Worm (Caenorhabditis elegans) whole organism, L1 larva: Measurements from ENCODE around the gene pat-12.

Experiments
- C16A3.4 ChIP-seq: fragments of 150-350 bp; optimal IDR thresholded peaks from 2 replicates; lab custom pipeline; 2014; ENCODE audit warnings: missing biosample characterization, missing genetic modification characterization
- aha-1 ChIP-seq: fragments of 150-350 bp; optimal IDR thresholded peaks from 2 replicates; lab custom pipeline; 2014; ENCODE audit warnings: missing biosample characterization, missing genetic modification characterization
- aly-2 ChIP-seq: fragments of 150-350 bp; optimal IDR thresholded peaks from 2 replicates; lab custom pipeline; 2014; ENCODE audit warnings: missing biosample characterization, missing genetic modification characterization
- ama-1 ChIP-seq: fragments of 150-350 bp; optimal IDR thresholded peaks from 2 replicates; lab custom pipeline; 2014
- blmp-1 ChIP-seq: fragments of 150-350 bp; optimal IDR thresholded peaks from 2 replicates; lab custom pipeline; 2014; ENCODE audit warnings: missing biosample characterization, missing genetic modification characterization
- ceh-90 ChIP-seq: sonication (generic microtip); optimal IDR thresholded peaks from 2 replicates; lab custom pipeline; 2016; ENCODE audit warnings: missing genetic modification characterization, missing compliant biosample characterization
- ces-1 ChIP-seq: fragments of 150-350 bp; optimal IDR thresholded peaks from 2 replicates; lab custom pipeline; 2014; ENCODE audit warnings: missing biosample characterization, missing genetic modification reagents, missing genetic modification characterization
- dsc-1 ChIP-seq: sonication (generic microtip); optimal IDR thresholded peaks from 2 replicates; lab custom pipeline; 2016; ENCODE audit warnings: mild to moderate bottlenecking, missing genetic modification characterization, missing compliant biosample characterization
- efl-1 ChIP-seq, 4 experiments: fragments of 150-350 bp; optimal IDR thresholded peaks in 3 of 4; peaks in 1 of 4; 1 replicate in 1 of 4; 2 replicates in 3 of 4; lab custom pipeline; 2014; ENCODE audit warnings: missing biosample characterization in 2 of 4, missing genetic modification characterization in 2 of 4, missing genetic modification reagents in 2 of 4
- elt-2 ChIP-seq: sonication (generic microtip); optimal IDR thresholded peaks from 2 replicates; lab custom pipeline; 2016; ENCODE audit warnings: missing genetic modification characterization, mild to moderate bottlenecking, inconsistent platforms, missing compliant biosample characterization, missing genetic modification reagents
- elt-3 ChIP-seq, 6 experiments: fragments of 150-350 bp in 1 of 6; sonication (generic microtip); optimal IDR thresholded peaks; 2 replicates each; lab custom pipeline; 2017 to 2018; ENCODE audit warnings: missing biosample characterization in 6 of 6, missing genetic modification characterization in 6 of 6, inconsistent platforms in 1 of 6
- ets-5 ChIP-seq: fragments of 200-800 bp; sonication (Bioruptor generic); IDR thresholded peaks from 2 replicates; pipeline ENCODE4 v1.3.6; 2022; ENCODE audit warnings: missing genetic modification characterization, missing compliant biosample characterization
- fkh-10 ChIP-seq: sonication (generic microtip); optimal IDR thresholded peaks from 2 replicates; lab custom pipeline; 2017; ENCODE audit warnings: missing biosample characterization, missing genetic modification reagents, missing genetic modification characterization
- fkh-8 ChIP-seq: sonication (generic microtip); optimal IDR thresholded peaks from 2 replicates; lab custom pipeline; 2016; ENCODE audit warnings: mild to moderate bottlenecking, missing genetic modification characterization, missing compliant biosample characterization
- grh-1 ChIP-seq: fragments of 200-800 bp; sonication (Bioruptor generic); IDR thresholded peaks from 2 replicates; pipeline ENCODE4 v1.3.6; 2022; ENCODE audit warnings: missing genetic modification reagents, missing genetic modification characterization, missing compliant biosample characterization
- hlh-4 ChIP-seq: sonication (generic microtip); optimal IDR thresholded peaks from 2 replicates; lab custom pipeline; 2016; ENCODE audit warnings: mild to moderate bottlenecking, missing genetic modification characterization, missing compliant biosample characterization
- irx-1 ChIP-seq: sonication (generic microtip); optimal IDR thresholded peaks from 2 replicates; lab custom pipeline; 2016; ENCODE audit warnings: missing genetic modification characterization, missing compliant biosample characterization
- isw-1 ChIP-seq: fragments of 200-800 bp; sonication (Bioruptor generic); IDR thresholded peaks from 2 replicates; pipeline ENCODE4 v1.3.6; 2022; ENCODE audit warnings: missing genetic modification characterization, missing compliant biosample characterization
- jun-1 ChIP-seq: fragments of 150-350 bp; optimal IDR thresholded peaks from 2 replicates; lab custom pipeline; 2014; ENCODE audit warnings: missing biosample characterization, missing genetic modification reagents, missing genetic modification characterization
- lin-13 ChIP-seq: fragments of 150-350 bp; optimal IDR thresholded peaks from 2 replicates; lab custom pipeline; 2014; ENCODE audit warnings: missing biosample characterization, missing genetic modification reagents, missing genetic modification characterization
- lin-14 ChIP-seq: fragments of 200-800 bp; sonication (Bioruptor generic); optimal IDR thresholded peaks from 2 replicates; lab custom pipeline; 2018; ENCODE audit warnings: mild to moderate bottlenecking, missing genetic modification characterization, moderate library complexity, missing compliant biosample characterization
- lin-15B ChIP-seq: fragments of 150-350 bp; sonication (generic microtip); optimal IDR thresholded peaks from 3 replicates; lab custom pipeline; 2014; ENCODE audit warnings: missing biosample characterization, missing genetic modification characterization
- lin-35 ChIP-seq, 2 experiments: fragments of 150-350 bp; optimal IDR thresholded peaks; 2 replicates each; lab custom pipeline; 2014; ENCODE audit warnings: missing biosample characterization in 2 of 2, missing genetic modification characterization in 2 of 2, missing genetic modification reagents in 2 of 2
- lin-39 ChIP-seq: fragments of 150-350 bp; optimal IDR thresholded peaks from 2 replicates; lab custom pipeline; 2014; ENCODE audit warnings: missing biosample characterization, missing genetic modification reagents, missing genetic modification characterization
- lir-3 ChIP-seq: sonication (generic microtip); optimal IDR thresholded peaks from 2 replicates; lab custom pipeline; 2016; ENCODE audit warnings: mild to moderate bottlenecking, missing genetic modification characterization, moderate library complexity, missing compliant biosample characterization; ENCODE audit not compliant: poor library complexity
- lsy-2 ChIP-seq, 2 experiments: fragments of 150-350 bp; optimal IDR thresholded peaks; 2 replicates each; lab custom pipeline; 2014; ENCODE audit warnings: missing biosample characterization in 2 of 2, missing genetic modification characterization in 2 of 2
- mab-9 ChIP-seq: fragments of 200-800 bp; sonication (Bioruptor generic); IDR thresholded peaks from 2 replicates; pipeline ENCODE4 v1.3.6; 2022; ENCODE audit warnings: missing genetic modification reagents, missing genetic modification characterization, missing compliant biosample characterization
- mef-2 ChIP-seq: fragments of 150-350 bp; optimal IDR thresholded peaks from 2 replicates; lab custom pipeline; 2014; ENCODE audit warnings: missing biosample characterization, missing genetic modification characterization
- mep-1 ChIP-seq: fragments of 150-350 bp; optimal IDR thresholded peaks from 2 replicates; lab custom pipeline; 2014; ENCODE audit warnings: missing biosample characterization, missing genetic modification characterization
- nhr-11 ChIP-seq: fragments of 150-350 bp; optimal IDR thresholded peaks from 2 replicates; lab custom pipeline; 2014; ENCODE audit warnings: missing biosample characterization, missing genetic modification characterization
- nhr-12 ChIP-seq: sonication (generic microtip); optimal IDR thresholded peaks from 2 replicates; lab custom pipeline; 2017; ENCODE audit warnings: missing biosample characterization, missing genetic modification characterization
- nhr-19 ChIP-seq: fragments of 200-800 bp; sonication (Bioruptor generic); conservative IDR thresholded peaks from 2 replicates; pipeline ENCODE4 v1.3.6; 2022; ENCODE audit warnings: missing genetic modification characterization, missing compliant biosample characterization
- nhr-20 ChIP-seq: sonication (generic microtip); optimal IDR thresholded peaks from 2 replicates; lab custom pipeline; 2016; ENCODE audit warnings: mild to moderate bottlenecking, missing genetic modification characterization, missing compliant biosample characterization
- nhr-237 ChIP-seq: fragments of 150-350 bp; optimal IDR thresholded peaks from 2 replicates; lab custom pipeline; 2014; ENCODE audit warnings: missing biosample characterization, missing genetic modification characterization
- nhr-28 ChIP-seq: fragments of 150-350 bp; optimal IDR thresholded peaks from 2 replicates; lab custom pipeline; 2014; ENCODE audit warnings: missing biosample characterization, missing genetic modification characterization
- nhr-77 ChIP-seq: fragments of 150-350 bp; optimal IDR thresholded peaks from 2 replicates; lab custom pipeline; 2014; ENCODE audit warnings: missing biosample characterization, missing genetic modification characterization
- nhr-84 ChIP-seq: sonication (generic microtip); optimal IDR thresholded peaks from 2 replicates; lab custom pipeline; 2017; ENCODE audit warnings: missing biosample characterization, missing genetic modification characterization
- nhr-85 ChIP-seq: sonication (generic microtip); peaks from one replicate; lab custom pipeline; 2016; ENCODE audit warnings: missing genetic modification characterization, inconsistent platforms, missing compliant biosample characterization
- nhr-90 ChIP-seq: sonication (generic microtip); optimal IDR thresholded peaks from 2 replicates; lab custom pipeline; 2016; ENCODE audit warnings: mild to moderate bottlenecking, missing genetic modification characterization, missing compliant biosample characterization; ENCODE audit not compliant: poor library complexity
- skn-1 ChIP-seq: fragments of 150-350 bp; optimal IDR thresholded peaks from 2 replicates; lab custom pipeline; 2014; ENCODE audit warnings: missing biosample characterization, missing genetic modification characterization
- sox-4 ChIP-seq: sonication (generic microtip); optimal IDR thresholded peaks from 2 replicates; lab custom pipeline; 2016; ENCODE audit warnings: missing genetic modification characterization, missing compliant biosample characterization
- tbx-2 ChIP-seq: sonication (generic microtip); optimal IDR thresholded peaks from 2 replicates; lab custom pipeline; 2016; ENCODE audit warnings: missing genetic modification characterization, missing compliant biosample characterization
- tlp-1 ChIP-seq: fragments of 150-350 bp; optimal IDR thresholded peaks from 2 replicates; lab custom pipeline; 2014; ENCODE audit warnings: missing biosample characterization, missing genetic modification characterization
- unc-130 ChIP-seq: fragments of 150-350 bp; optimal IDR thresholded peaks from 2 replicates; lab custom pipeline; 2017; ENCODE audit warnings: missing biosample characterization, missing genetic modification characterization, inconsistent platforms
- unc-30 ChIP-seq: sonication (generic microtip); optimal IDR thresholded peaks from 2 replicates; lab custom pipeline; 2017; ENCODE audit warnings: missing biosample characterization, missing genetic modification characterization
- vab-15 ChIP-seq: sonication (generic microtip); optimal IDR thresholded peaks from 2 replicates; lab custom pipeline; 2017; ENCODE audit warnings: missing genotype, mild to moderate bottlenecking, missing genetic modification characterization, missing compliant biosample characterization
- xbp-1 ChIP-seq: sonication (generic microtip); optimal IDR thresholded peaks from 2 replicates; lab custom pipeline; 2016; ENCODE audit warnings: missing genetic modification characterization, missing compliant biosample characterization
- zag-1 ChIP-seq: fragments of 150-350 bp; optimal IDR thresholded peaks from 2 replicates; lab custom pipeline; 2014; ENCODE audit warnings: missing biosample characterization, missing genetic modification characterization
- zip-4 ChIP-seq: fragments of 200-800 bp; sonication (Bioruptor generic); optimal IDR thresholded peaks from 2 replicates; lab custom pipeline; 2018; ENCODE audit warnings: mild to moderate bottlenecking, missing genetic modification characterization, moderate library complexity, missing compliant biosample characterization
- ztf-11 ChIP-seq, 2 experiments: sonication (generic microtip); optimal IDR thresholded peaks; 2 replicates each; lab custom pipeline; 2016 to 2017; ENCODE audit warnings: missing genetic modification characterization in 2 of 2, missing biosample characterization in 1 of 2, missing compliant biosample characterization in 1 of 2
- ztf-4 ChIP-seq: fragments of 150-350 bp; optimal IDR thresholded peaks from 2 replicates; lab custom pipeline; 2014; ENCODE audit warnings: missing biosample characterization, missing genetic modification characterization

Gene pat-12

DNA sequence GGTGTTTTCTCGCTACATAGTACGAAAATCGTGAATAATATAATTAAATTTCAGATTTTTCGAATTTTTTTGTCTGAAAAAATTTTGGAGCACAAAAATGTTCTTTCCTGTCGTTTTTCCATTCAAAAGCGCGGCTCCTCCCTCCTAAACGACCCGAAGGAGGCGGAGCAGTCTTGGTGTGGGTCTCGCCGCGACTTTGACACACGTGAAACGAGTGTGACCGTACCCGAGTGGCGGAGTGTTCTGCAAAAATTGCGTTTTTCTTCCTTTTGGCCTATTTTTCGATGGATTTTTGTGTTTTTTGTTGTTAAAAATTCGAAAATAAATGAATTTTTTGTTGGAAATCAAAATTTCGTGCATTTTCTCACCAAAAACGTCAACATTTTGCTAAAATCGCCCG is 41.4 kb upstream of the pat-12 start, which contains the start of gene snt-2 (continued):
- peak; percentile 79 to 89 for TF ChIP-seq lin-35 (GFP tag; optimal IDR thresholded peaks at IDR 0.05; lab: Kevin White, UChicago)
- peak; percentile 78 for TF ChIP-seq isw-1 (GFP tag; lab: Robert Waterston, UW)
- TF ChIP-seq nhr-20 (tag; lab: Kevin White, UChicago): peak; percentile 73
- TF ChIP-seq nhr-237: peak; percentile 36
- peak; percentile 63 for TF ChIP-seq blmp-1 (tag; lab: Kevin White, UChicago)
- peak; percentile 76 for TF ChIP-seq irx-1 (tag; lab: Kevin White, UChicago)
- TF ChIP-seq unc-30: no peak
- TF ChIP-seq efl-1 (optimal IDR thresholded peaks at IDR 0.05; lab: Kevin White, UChicago): peak; percentile 84 to 86
- TF ChIP-seq efl-1 (GFP tag; optimal IDR thresholded peaks at IDR 0.05 in 1 of 2; lab: Kevin White, UChicago): peak; percentile 82 to 97
- peak; percentile 82 for TF ChIP-seq tbx-2
- TF ChIP-seq mep-1 (tag; lab: Kevin White, UChicago): peak; percentile 80
- TF ChIP-seq mab-9 (GFP tag; lab: Robert Waterston, UW): no peak
- peak; percentile 24 for TF ChIP-seq vab-15 (tag; lab: Kevin White, UChicago)
- TF ChIP-seq lir-3 (tag; lab: Kevin White, UChicago): peak; percentile 67
- peak; percentile 62 for TF ChIP-seq elt-2
- peak; percentile 77 for TF ChIP-seq dsc-1 (tag; lab: Kevin White, UChicago)
- peak; percentile 49 for TF ChIP-seq aha-1 (tag; lab: Kevin White, UChicago)
- no peak for TF ChIP-seq sox-4 (tag; lab: Kevin White, UChicago)
- no peak for TF ChIP-seq nhr-28 (tag; lab: Kevin White, UChicago)
- TF ChIP-seq jun-1 (tag; lab: Kevin White, UChicago): peak; percentile 69
- no peak for TF ChIP-seq tlp-1
- TF ChIP-seq zag-1 (tag; lab: Kevin White, UChicago): no peak
- peak in 2 of 6 experiments; percentile 37 to 44 for TF ChIP-seq elt-3 (tag; optimal IDR thresholded peaks at IDR 0.05; lab: Kevin White, UChicago)
- peak in 1 of 2 experiments; percentile 3 for TF ChIP-seq ztf-11 (tag; optimal IDR thresholded peaks at IDR 0.05; lab: Kevin White, UChicago)
- no peak for TF ChIP-seq ces-1
- TF ChIP-seq lin-15B (tag; lab: Kevin White, UChicago): peak; percentile 72
- peak; percentile 71 for TF ChIP-seq xbp-1 (tag; lab: Kevin White, UChicago)
- peak; percentile 84 for TF ChIP-seq fkh-8 (tag; lab: Kevin White, UChicago)
- peak; percentile 5 for TF ChIP-seq fkh-10 (GFP tag; lab: Kevin White, UChicago)
- peak; percentile 24 for TF ChIP-seq zip-4
- TF ChIP-seq C16A3.4 (tag; lab: Kevin White, UChicago): peak; percentile 80
- peak; percentile 70 for TF ChIP-seq nhr-77 (tag; lab: Kevin White, UChicago)
- TF ChIP-seq ztf-4 (tag; lab: Kevin White, UChicago): peak; percentile 16
- no peak for TF ChIP-seq unc-130 (tag; lab: Kevin White, UChicago)
- peak; percentile 19 for TF ChIP-seq aly-2 (tag; lab: Kevin White, UChicago)
- peak; percentile 40 for TF ChIP-seq lin-39 (tag; lab: Kevin White, UChicago)
- no peak for TF ChIP-seq nhr-12
- peak; percentile 70 for TF ChIP-seq lin-13 (GFP tag; lab: Kevin White, UChicago)
- TF ChIP-seq mef-2 (tag; lab: Kevin White, UChicago): no peak
- peak; percentile 99 for TF ChIP-seq lsy-2 (tag; optimal IDR thresholded peaks at IDR 0.05; lab: Kevin White, UChicago)
- TF ChIP-seq nhr-19 (GFP tag; lab: Robert Waterston, UW): peak; percentile 77
- no peak for TF ChIP-seq hlh-4 (tag; lab: Kevin White, UChicago)
- peak; percentile 18 for TF ChIP-seq ceh-90
- TF ChIP-seq nhr-84 (tag; lab: Kevin White, UChicago): no peak
- no peak for TF ChIP-seq ama-1 (lab: Kevin White, UChicago)
- TF ChIP-seq ets-5 (GFP tag; lab: Robert Waterston, UW): no peak
- no peak for TF ChIP-seq lin-14 (GFP tag; lab: Kevin White, UChicago)
- TF ChIP-seq nhr-85 (tag; lab: Kevin White, UChicago): peak; percentile 85
- no peak for TF ChIP-seq grh-1 (GFP tag; lab: Robert Waterston, UW)
- peak; percentile 85 for TF ChIP-seq skn-1 (tag; lab: Kevin White, UChicago)
- TF ChIP-seq nhr-90 (tag; lab: Kevin White, UChicago): peak; percentile 76
- TF ChIP-seq nhr-11 (tag; lab: Kevin White, UChicago): no peak
